Worm (Caenorhabditis elegans): ENCODE measurements around the gene W07G4.8.

DNA sequence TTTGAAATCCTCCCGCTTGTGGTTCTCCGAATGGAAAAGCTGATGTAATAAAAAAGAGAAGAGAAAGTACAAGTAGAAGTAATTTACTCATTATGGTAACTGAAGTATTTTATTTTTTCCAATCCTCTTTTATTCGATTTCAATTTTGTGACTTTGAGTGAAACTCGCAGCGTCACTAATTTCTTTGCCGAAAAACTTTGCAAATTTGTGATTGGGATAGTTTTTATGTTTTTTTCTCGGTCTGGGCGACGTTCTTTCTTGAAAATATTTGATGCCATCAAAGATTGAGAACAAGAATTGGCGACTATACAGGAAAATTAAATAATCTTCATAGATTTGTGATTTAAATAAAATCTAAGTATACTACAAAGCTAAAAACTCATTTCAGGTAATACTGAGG, 49.8 kb downstream of the W07G4.8 start, which contains the start of gene far-4:
- TF ChIP-seq lsy-2 (tag; optimal IDR thresholded peaks at IDR 0.05), result no peak
- TF ChIP-seq unc-62 (GFP tag; optimal IDR thresholded peaks at IDR 0.05), result no peak
- no peak for TF ChIP-seq nhr-237 (tag; optimal IDR thresholded peaks at IDR 0.05)
- TF ChIP-seq nhr-12 (tag; optimal IDR thresholded peaks at IDR 0.05), result no peak
- no peak for TF ChIP-seq ceh-43 (GFP tag; optimal IDR thresholded peaks at IDR 0.05)
- no peak for TF ChIP-seq ztf-11 (tag; optimal IDR thresholded peaks at IDR 0.05)
- no peak for TF ChIP-seq bed-3 (GFP tag; optimal IDR thresholded peaks at IDR 0.05)

All from whole organism, mixed stage, embryonic.